Worm (Caenorhabditis elegans) whole organism, L4 larva: ENCODE measurements around the gene H35N09.1.
A peak's percentile ranks its signal among the peaks of the same experiment; 100 is the strongest.
"Not testable (repeated sequence)": the region's sequence is repeated elsewhere in the genome, so short reads cannot be mapped to it uniquely, and the experiment has no call there.

Source experiments
- D1046.2 ChIP-seq: fragments of 200-800 bp; sonication (Bioruptor generic); IDR thresholded peaks from 2 replicates; pipeline ENCODE4 v1.3.6; 2022; ENCODE audit warnings: missing genetic modification characterization, missing compliant biosample characterization
- F37D6.2 ChIP-seq: sonication (generic microtip); optimal IDR thresholded peaks from 2 replicates; lab custom pipeline; 2016; ENCODE audit warnings: mild to moderate bottlenecking, missing genetic modification characterization, missing compliant biosample characterization
- F49E8.2 ChIP-seq: sonication (generic microtip); optimal IDR thresholded peaks from 2 replicates; lab custom pipeline; 2016; ENCODE audit warnings: missing compliant biosample characterization, mild to moderate bottlenecking, missing genetic modification characterization, borderline replicate concordance
- R02D3.7 ChIP-seq: fragments of 150-350 bp; sonication (generic microtip); optimal IDR thresholded peaks from 3 replicates; lab custom pipeline; 2014; ENCODE audit warnings: missing biosample characterization, missing genetic modification characterization
- T20F7.1 ChIP-seq: fragments of 200-800 bp; sonication (Bioruptor generic); optimal IDR thresholded peaks from 2 replicates; lab custom pipeline; 2018; ENCODE audit warnings: mild to moderate bottlenecking, missing genetic modification characterization, missing compliant biosample characterization
- T26A8.4 ChIP-seq: fragments of 200-800 bp; sonication (Bioruptor generic); IDR thresholded peaks from 2 replicates; pipeline ENCODE4 v1.3.6; 2022; ENCODE audit warnings: missing genetic modification characterization, missing compliant biosample characterization
- Y105C5A.15 ChIP-seq: fragments of 200-800 bp; sonication (Bioruptor generic); IDR thresholded peaks from 2 replicates; pipeline ENCODE4 v1.3.6; 2022; ENCODE audit warnings: missing genetic modification characterization, missing compliant biosample characterization
- Y5F2A.4 ChIP-seq: fragments of 200-800 bp; sonication (Bioruptor generic); optimal IDR thresholded peaks from 2 replicates; lab custom pipeline; 2018; ENCODE audit warnings: mild to moderate bottlenecking, missing genetic modification characterization, missing compliant biosample characterization
- aha-1 ChIP-seq: fragments of 150-350 bp; peaks from one replicate; lab custom pipeline; 2014; ENCODE audit warnings: missing biosample characterization, missing genetic modification characterization
- aly-2 ChIP-seq: sonication (generic microtip); optimal IDR thresholded peaks from 2 replicates; lab custom pipeline; 2018; ENCODE audit warnings: missing biosample characterization, missing genetic modification characterization
- attf-4 ChIP-seq: sonication (generic microtip); optimal IDR thresholded peaks from 3 replicates; lab custom pipeline; 2017; ENCODE audit warnings: missing biosample characterization, missing genetic modification characterization
- daf-8 ChIP-seq: fragments of 200-800 bp; sonication (Bioruptor generic); IDR thresholded peaks from 2 replicates; pipeline ENCODE4 v1.3.6; 2022; ENCODE audit warnings: missing genetic modification characterization, missing compliant biosample characterization
- duxl-1 ChIP-seq: sonication (generic microtip); optimal IDR thresholded peaks from 2 replicates; lab custom pipeline; 2016; ENCODE audit warnings: mild to moderate bottlenecking, missing genetic modification characterization, moderate library complexity, missing compliant biosample characterization; ENCODE audit not compliant: poor library complexity
- dve-1 ChIP-seq: sonication (generic microtip); optimal IDR thresholded peaks from 2 replicates; lab custom pipeline; 2017; ENCODE audit warnings: antibody characterized with exemption, mild to moderate bottlenecking, missing genetic modification characterization, missing compliant biosample characterization; ENCODE audit not compliant: insufficient read depth
- fkh-10 ChIP-seq: fragments of 150-350 bp; optimal IDR thresholded peaks from 2 replicates; lab custom pipeline; 2014; ENCODE audit warnings: missing biosample characterization, missing genetic modification reagents, missing genetic modification characterization
- gei-8 ChIP-seq: fragments of 200-800 bp; sonication (Bioruptor generic); optimal IDR thresholded peaks from 2 replicates; lab custom pipeline; 2018; ENCODE audit warnings: mild to moderate bottlenecking, missing genetic modification characterization, missing compliant biosample characterization
- lim-7 ChIP-seq: fragments of 200-800 bp; sonication (Bioruptor generic); IDR thresholded peaks from 2 replicates; pipeline ENCODE4 v1.3.6; 2022; ENCODE audit warnings: missing genetic modification characterization, missing compliant biosample characterization
- lin-1 ChIP-seq: fragments of 200-800 bp; sonication (Bioruptor generic); IDR thresholded peaks from 2 replicates; pipeline ENCODE4 v1.3.6; 2022; ENCODE audit warnings: missing genetic modification reagents, missing genetic modification characterization, missing compliant biosample characterization
- lin-13 ChIP-seq: fragments of 150-350 bp; optimal IDR thresholded peaks from 2 replicates; lab custom pipeline; 2014; ENCODE audit warnings: missing biosample characterization, missing genetic modification reagents, missing genetic modification characterization
- lin-15B ChIP-seq: fragments of 150-350 bp; sonication (generic microtip); optimal IDR thresholded peaks from 3 replicates; lab custom pipeline; 2014; ENCODE audit warnings: missing biosample characterization, missing genetic modification characterization
- lin-38 ChIP-seq: fragments of 200-800 bp; sonication (Bioruptor generic); IDR thresholded peaks from 2 replicates; pipeline ENCODE4 v1.3.6; 2022; ENCODE audit warnings: missing genetic modification reagents, missing genetic modification characterization, missing compliant biosample characterization
- lin-39 ChIP-seq: fragments of 150-350 bp; optimal IDR thresholded peaks from 2 replicates; lab custom pipeline; 2014; ENCODE audit warnings: missing biosample characterization, missing genetic modification reagents, missing genetic modification characterization
- lir-3 ChIP-seq: sonication (generic microtip); optimal IDR thresholded peaks from 2 replicates; lab custom pipeline; 2016; ENCODE audit warnings: mild to moderate bottlenecking, missing genetic modification characterization, missing compliant biosample characterization
- madf-5 ChIP-seq, 2 experiments: fragments of 200-800 bp; sonication (Bioruptor generic); IDR thresholded peaks; 2 replicates each; pipeline ENCODE4 v1.3.6; 2022; ENCODE audit warnings: missing compliant biosample characterization in 2 of 2, missing genetic modification characterization in 2 of 2
- mdl-1 ChIP-seq, 2 experiments: fragments of 150-350 bp in 1 of 2; sonication (generic microtip) in 1 of 2; optimal IDR thresholded peaks; 2 replicates each; lab custom pipeline; 2014 to 2017; ENCODE audit warnings: missing biosample characterization in 2 of 2, missing genetic modification characterization in 2 of 2
- mes-2 ChIP-seq: sonication (generic microtip); optimal IDR thresholded peaks from 2 replicates; lab custom pipeline; 2016; ENCODE audit warnings: missing genotype, mild to moderate bottlenecking, missing genetic modification characterization, missing compliant biosample characterization; ENCODE audit not compliant: poor library complexity, severe bottlenecking
- mxl-2 ChIP-seq: fragments of 200-800 bp; sonication (Bioruptor generic); conservative IDR thresholded peaks from 2 replicates; pipeline ENCODE4 v1.3.6; 2022; ENCODE audit warnings: missing genetic modification reagents, missing genetic modification characterization, missing compliant biosample characterization
- nhr-102 ChIP-seq: sonication (generic microtip); optimal IDR thresholded peaks from 2 replicates; lab custom pipeline; 2016; ENCODE audit warnings: mild to moderate bottlenecking, missing genetic modification characterization, moderate library complexity, missing compliant biosample characterization
- nhr-11 ChIP-seq: fragments of 150-350 bp; optimal IDR thresholded peaks from 2 replicates; lab custom pipeline; 2014; ENCODE audit warnings: missing biosample characterization, missing genetic modification characterization
- nhr-111 ChIP-seq: fragments of 200-800 bp; sonication (Bioruptor generic); optimal IDR thresholded peaks from 2 replicates; lab custom pipeline; 2018; ENCODE audit warnings: mild to moderate bottlenecking, missing genetic modification characterization, missing compliant biosample characterization
- nhr-237 ChIP-seq: sonication (generic microtip); optimal IDR thresholded peaks from 2 replicates; lab custom pipeline; 2017; ENCODE audit warnings: missing biosample characterization, missing genetic modification characterization
- pha-4 ChIP-seq, 2 experiments: fragments of 150-350 bp in 1 of 2; fragments of 200-800 bp in 1 of 2; sonication (Bioruptor generic) in 1 of 2; IDR thresholded peaks in 1 of 2; optimal IDR thresholded peaks in 1 of 2; 2 replicates each; pipeline versions ENCODE4 v1.3.6 to Lab custom; 2014 to 2022; ENCODE audit warnings: missing genetic modification characterization in 2 of 2, missing genetic modification reagents in 2 of 2, missing biosample characterization in 1 of 2, missing compliant biosample characterization in 1 of 2
- pqm-1 ChIP-seq: sonication (generic microtip); optimal IDR thresholded peaks from 2 replicates; lab custom pipeline; 2017; ENCODE audit warnings: missing biosample characterization, missing genetic modification characterization
- spr-1 ChIP-seq: sonication (generic microtip); optimal IDR thresholded peaks from 2 replicates; lab custom pipeline; 2016; ENCODE audit warnings: mild to moderate bottlenecking, missing genetic modification characterization, missing compliant biosample characterization
- tra-1 ChIP-seq: fragments of 200-800 bp; sonication (Bioruptor generic); IDR thresholded peaks from 2 replicates; pipeline ENCODE4 v1.3.6; 2022; ENCODE audit warnings: missing genetic modification reagents, missing genetic modification characterization, missing compliant biosample characterization
- unc-39 ChIP-seq: sonication (generic microtip); optimal IDR thresholded peaks from 2 replicates; lab custom pipeline; 2017; ENCODE audit warnings: missing biosample characterization, missing genetic modification characterization
- unc-62 ChIP-seq, 3 experiments: fragments of 150-350 bp in 1 of 3; sonication (generic microtip); optimal IDR thresholded peaks in 2 of 3; peaks in 1 of 3; 1 replicate in 1 of 3; 2 replicates in 2 of 3; lab custom pipeline; 2014 to 2017; ENCODE audit warnings: missing biosample characterization in 3 of 3, missing genetic modification characterization in 3 of 3, missing genetic modification reagents in 3 of 3, missing genotype in 1 of 3
- zag-1 ChIP-seq: fragments of 150-350 bp; optimal IDR thresholded peaks from 2 replicates; lab custom pipeline; 2014; ENCODE audit warnings: missing biosample characterization, missing genetic modification characterization
- zfp-2 ChIP-seq: sonication (generic microtip); optimal IDR thresholded peaks from 2 replicates; lab custom pipeline; 2016; ENCODE audit warnings: mild to moderate bottlenecking, missing genetic modification characterization, missing compliant biosample characterization
- zip-2 ChIP-seq: fragments of 150-350 bp; optimal IDR thresholded peaks from 2 replicates; lab custom pipeline; 2014; ENCODE audit warnings: missing biosample characterization, missing genetic modification characterization

H35N09.1 gene

ce11 chrX:8608756-8609155 lies 3.6 kb downstream of the H35N09.1 start (continued):
- TF ChIP-seq lin-15B (tag; lab: Kevin White, UChicago) (no peak), zip-2 (tag; lab: Kevin White, UChicago) (peak; percentile 56), nhr-102 (tag; lab: Kevin White, UChicago) (peak; percentile 67), F37D6.2 (tag; lab: Kevin White, UChicago) (peak; percentile 14), R02D3.7 (tag; lab: Kevin White, UChicago) (no peak), mxl-2 (GFP tag; lab: Robert Waterston, UW) (peak; percentile 57; the same call in 1 of the 2 replicates), madf-5 (GFP tag; IDR thresholded peaks at IDR 0.05; lab: Robert Waterston, UW) (peak; percentile 44 to 72; a peak in 1 of 4 replicates), mdl-1 (tag; optimal IDR thresholded peaks at IDR 0.05; lab: Kevin White, UChicago) (peak in 1 of 2 experiments; percentile 0), spr-1 (tag; lab: Kevin White, UChicago) (peak; percentile 5), lir-3 (tag; lab: Kevin White, UChicago) (peak; percentile 42), T26A8.4 (peak; percentile 75; the same call in 1 of the 2 replicates), mes-2 (tag; lab: Kevin White, UChicago) (peak; percentile 37), fkh-10 (GFP tag; lab: Kevin White, UChicago) (no peak), pqm-1 (peak; percentile 18), dve-1 (peak; percentile 49), lin-1 (GFP tag; lab: Robert Waterston, UW) (peak; percentile 69; the same call in 1 of the 2 replicates), Y5F2A.4 (GFP tag; lab: Kevin White, UChicago) (peak; percentile 22), lim-7 (GFP tag; lab: Robert Waterston, UW) (peak; percentile 85), lin-13 (GFP tag; lab: Kevin White, UChicago) (peak; percentile 10), unc-62 (GFP tag; optimal IDR thresholded peaks at IDR 0.05 in 1 of 2; lab: Kevin White, UChicago) (peak in 1 of 2 experiments; percentile 57), unc-62 (tag; optimal IDR thresholded peaks at IDR 0.05; lab: Kevin White, UChicago) (no peak), nhr-237 (tag; lab: Kevin White, UChicago) (no peak), tra-1 (peak; percentile 84)

ce11 chrX:8610606-8611005 lies 5.5 kb downstream of the H35N09.1 start, which contains the start of gene K01A12.4:
TSS of gene K01A12.4 (plus strand) at chrX:8610906.
- TF ChIP-seq Y5F2A.4 (GFP tag; lab: Kevin White, UChicago); spr-1 (tag; lab: Kevin White, UChicago); zag-1 (tag; lab: Kevin White, UChicago): not testable (repeated sequence)
- TF ChIP-seq, all 104 proteins: peak for 0; not testable (repeated sequence) for 104

ce11 chrX:8612278-8612677 lies 7.1 kb downstream of the H35N09.1 start:
- TF ChIP-seq unc-62 (GFP tag; optimal IDR thresholded peaks at IDR 0.05 in 1 of 2; lab: Kevin White, UChicago) (peak in 1 of 2 experiments; percentile 58), unc-62 (tag; optimal IDR thresholded peaks at IDR 0.05; lab: Kevin White, UChicago) (no peak), duxl-1 (no peak), D1046.2 (GFP tag; lab: Robert Waterston, UW) (no peak), nhr-11 (peak; percentile 26), aha-1 (tag; lab: Kevin White, UChicago) (peak; percentile 12)
- TF ChIP-seq, all 104 proteins: peak for 3

- TF ChIP-seq T20F7.1, result no peak
Measured at ce11 chrX:8613053-8613452, 7.9 kb downstream of the H35N09.1 start, which contains the start of gene K01A12.2. TSS of gene K01A12.2 (plus strand) at chrX:8613353.

ce11 chrX:8623840-8624591 lies 18.9 kb downstream of the H35N09.1 start:
- TF ChIP-seq aly-2 (tag; lab: Kevin White, UChicago) (no peak), T20F7.1 (peak; percentile 44), lin-38 (peak; percentile 79), attf-4 (tag; lab: Kevin White, UChicago) (no peak), unc-62 (GFP tag; optimal IDR thresholded peaks at IDR 0.05 in 1 of 2; lab: Kevin White, UChicago) (no peak), unc-62 (tag; optimal IDR thresholded peaks at IDR 0.05; lab: Kevin White, UChicago) (no peak), gei-8 (GFP tag; lab: Kevin White, UChicago) (no peak), F49E8.2 (tag; lab: Kevin White, UChicago) (peak; percentile 32), spr-1 (tag; lab: Kevin White, UChicago) (peak; percentile 73), duxl-1 (peak; percentile 74), lin-1 (GFP tag; lab: Robert Waterston, UW) (no peak), daf-8 (no peak), nhr-111 (no peak), pha-4 (GFP tag; IDR thresholded peaks at IDR 0.05; lab: Robert Waterston, UW) (peak; percentile 79), pha-4 (tag; optimal IDR thresholded peaks at IDR 0.05; lab: Kevin White, UChicago) (no peak), Y105C5A.15 (GFP tag; lab: Robert Waterston, UW) (peak; percentile 87), lin-39 (no peak), unc-39 (tag; lab: Kevin White, UChicago) (no peak), zfp-2 (tag; lab: Kevin White, UChicago) (no peak)
